Fruit fly (Drosophila melanogaster) whole organism, embryonic: Measurements from ENCODE around the gene usp.

Experiments used
- Antp ChIP-seq: fragments of 200-800 bp; sonication (Bioruptor generic); optimal IDR thresholded peaks from 3 replicates; lab custom pipeline; 2016; ENCODE audit warnings: missing biosample characterization, missing genetic modification characterization
- Atf6 ChIP-seq: fragments of 200-800 bp; sonication (Bioruptor generic); IDR thresholded peaks from 2 replicates; pipeline ENCODE4 v1.3.6; 2022; ENCODE audit warnings: missing biosample characterization, missing genetic modification characterization
- Awh ChIP-seq: fragments of 200-800 bp; sonication (Bioruptor generic); IDR thresholded peaks from 2 replicates; pipeline ENCODE4, ENCODE4 v1.3.6; 2022; ENCODE audit warnings: missing biosample characterization, missing genetic modification characterization
- B-H1 ChIP-seq: fragments of 200-800 bp; sonication (Bioruptor generic); IDR thresholded peaks from 3 replicates; pipeline ENCODE4 v1.3.6; 2022; ENCODE audit warnings: missing biosample characterization, missing genetic modification characterization
- CG11723 ChIP-seq: fragments of 200-800 bp; sonication (Bioruptor generic); optimal IDR thresholded peaks from 2 replicates; lab custom pipeline; 2017; ENCODE audit warnings: missing biosample characterization, mild to moderate bottlenecking, missing genetic modification characterization
- CG12104 ChIP-seq: fragments of 200-800 bp; sonication (Bioruptor generic); optimal IDR thresholded peaks from 3 replicates; lab custom pipeline; 2016; ENCODE audit warnings: missing biosample characterization, missing genetic modification characterization
- CG13123 ChIP-seq: fragments of 200-800 bp; sonication (Bioruptor generic); optimal IDR thresholded peaks from 2 replicates; lab custom pipeline; 2016; ENCODE audit warnings: missing biosample characterization, missing genetic modification characterization
- CG14667 ChIP-seq: fragments of 200-800 bp; sonication (Bioruptor generic); IDR thresholded peaks from 2 replicates; pipeline ENCODE4 v1.3.6; 2022; ENCODE audit warnings: missing biosample characterization, missing genetic modification characterization
- CG15696 ChIP-seq: fragments of 200-800 bp; sonication (Bioruptor generic); optimal IDR thresholded peaks from 2 replicates; lab custom pipeline; 2019; ENCODE audit warnings: missing biosample characterization, mild to moderate bottlenecking, missing genetic modification characterization, moderate library complexity
- CG17612 ChIP-seq: fragments of 200-800 bp; sonication (Bioruptor generic); IDR thresholded peaks from 2 replicates; pipeline ENCODE4 v1.3.6; 2022; ENCODE audit warnings: missing biosample characterization, missing genetic modification characterization
- CG17912 ChIP-seq: fragments of 200-800 bp; sonication (Bioruptor generic); optimal IDR thresholded peaks from 2 replicates; lab custom pipeline; 2018; ENCODE audit warnings: missing biosample characterization, mild to moderate bottlenecking, missing genetic modification characterization
- CG18011 ChIP-seq: fragments of 200-800 bp; sonication (Bioruptor generic); optimal IDR thresholded peaks from 2 replicates; lab custom pipeline; 2017; ENCODE audit warnings: missing biosample characterization, missing genetic modification characterization, mild to moderate bottlenecking, moderate library complexity, missing genotype
- CG2120 ChIP-seq: fragments of 200-800 bp; sonication (Bioruptor generic); optimal IDR thresholded peaks from 3 replicates; lab custom pipeline; 2016; ENCODE audit warnings: missing biosample characterization, missing genetic modification characterization
- CG2129 ChIP-seq: fragments of 200-800 bp; sonication (Bioruptor generic); IDR thresholded peaks from 2 replicates; pipeline ENCODE4 v1.3.6; 2022; ENCODE audit warnings: missing biosample characterization, missing genetic modification characterization; ENCODE audit not compliant: partially characterized antibody
- CG2199 ChIP-seq: fragments of 200-800 bp; sonication (Bioruptor generic); IDR thresholded peaks from 3 replicates; pipeline ENCODE4 v1.3.6; 2022; ENCODE audit warnings: missing biosample characterization, missing genetic modification characterization
- CG31365 ChIP-seq: fragments of 200-800 bp; sonication (Bioruptor generic); optimal IDR thresholded peaks from 2 replicates; lab custom pipeline; 2018; ENCODE audit warnings: missing biosample characterization, mild to moderate bottlenecking, missing genetic modification characterization
- CG3407 ChIP-seq: fragments of 200-800 bp; sonication (Bioruptor generic); optimal IDR thresholded peaks from 2 replicates; lab custom pipeline; 2018; ENCODE audit warnings: missing biosample characterization, mild to moderate bottlenecking, missing genetic modification characterization
- CG4360 ChIP-seq: fragments of 200-800 bp; sonication (Bioruptor generic); IDR thresholded peaks from 2 replicates; pipeline ENCODE4 v1.3.6; 2022; ENCODE audit warnings: missing biosample characterization, missing genetic modification characterization
- CG4730 ChIP-seq: fragments of 200-800 bp; sonication (Bioruptor generic); IDR thresholded peaks from 2 replicates; pipeline ENCODE4 v1.3.6; 2022; ENCODE audit warnings: missing biosample characterization, missing genetic modification characterization
- CG6254 ChIP-seq: fragments of 200-800 bp; sonication (Bioruptor generic); optimal IDR thresholded peaks from 3 replicates; lab custom pipeline; 2017; ENCODE audit warnings: mild to moderate bottlenecking, missing biosample characterization, missing genetic modification reagents, missing genetic modification characterization
- CG7963 ChIP-seq: fragments of 200-800 bp; sonication (Bioruptor generic); IDR thresholded peaks from 3 replicates; pipeline ENCODE4 v1.3.6; 2022; ENCODE audit warnings: missing biosample characterization, missing genetic modification characterization; ENCODE audit not compliant: partially characterized antibody
- CrebB ChIP-seq: fragments of 200-800 bp; sonication (Bioruptor generic); optimal IDR thresholded peaks from 3 replicates; lab custom pipeline; 2018; ENCODE audit warnings: missing biosample characterization, mild to moderate bottlenecking, missing genetic modification characterization
- E2f1 ChIP-seq: fragments of 200-800 bp; sonication (Bioruptor generic); IDR thresholded peaks from 2 replicates; pipeline ENCODE4 v1.3.6; 2022; ENCODE audit warnings: missing biosample characterization, missing genetic modification characterization
- HLH4C ChIP-seq: fragments of 200-800 bp; sonication (Bioruptor generic); IDR thresholded peaks from 3 replicates; pipeline ENCODE4 v1.3.6; 2022; ENCODE audit warnings: missing biosample characterization, missing genetic modification characterization; ENCODE audit not compliant: partially characterized antibody
- Nf-YC ChIP-seq: fragments of 200-800 bp; optimal IDR thresholded peaks from 3 replicates; lab custom pipeline; 2019; ENCODE audit warnings: missing biosample characterization, mild to moderate bottlenecking, missing genetic modification characterization, moderate library complexity
- Sry-β ChIP-seq: fragments of 200-800 bp; sonication (Bioruptor generic); optimal IDR thresholded peaks from 2 replicates; lab custom pipeline; 2018; ENCODE audit warnings: missing biosample characterization, mild to moderate bottlenecking, missing genetic modification characterization, moderate library complexity
- TFAM ChIP-seq: fragments of 200-800 bp; sonication (Bioruptor generic); optimal IDR thresholded peaks from 2 replicates; lab custom pipeline; 2017; ENCODE audit warnings: missing biosample characterization, missing genetic modification characterization, inconsistent platforms
- Taf1 ChIP-seq: fragments of 200-800 bp; sonication (Bioruptor generic); IDR thresholded peaks from 2 replicates; pipeline ENCODE4 v1.3.6; 2022; ENCODE audit warnings: missing biosample characterization, missing genetic modification characterization
- Xrp1 ChIP-seq: fragments of 200-800 bp; sonication (Bioruptor generic); IDR thresholded peaks from 2 replicates; pipeline ENCODE4 v1.3.6; 2022; ENCODE audit warnings: missing biosample characterization, missing genetic modification characterization
- YL-1 ChIP-seq: fragments of 200-800 bp; sonication (Bioruptor generic); optimal IDR thresholded peaks from 3 replicates; lab custom pipeline; 2017; ENCODE audit warnings: missing biosample characterization, mild to moderate bottlenecking, missing genetic modification characterization
- ash1 ChIP-seq: fragments of 200-800 bp; sonication (Bioruptor generic); optimal IDR thresholded peaks from 2 replicates; lab custom pipeline; 2018; ENCODE audit warnings: missing biosample characterization, mild to moderate bottlenecking, missing genetic modification characterization
- ato ChIP-seq: fragments of 200-800 bp; sonication (Bioruptor generic); IDR thresholded peaks from 2 replicates; pipeline ENCODE4 v1.3.6; 2022; ENCODE audit warnings: missing biosample characterization, missing genetic modification characterization; ENCODE audit not compliant: partially characterized antibody
- az2 ChIP-seq: fragments of 200-800 bp; sonication (Bioruptor generic); optimal IDR thresholded peaks from 3 replicates; lab custom pipeline; 2016; ENCODE audit warnings: missing biosample characterization, missing genetic modification characterization
- dmrt99B ChIP-seq: fragments of 200-800 bp; sonication (Bioruptor generic); optimal IDR thresholded peaks from 2 replicates; lab custom pipeline; 2018; ENCODE audit warnings: missing biosample characterization, mild to moderate bottlenecking, missing genetic modification characterization, moderate library complexity
- dpn ChIP-seq, 2 experiments: fragments of 200-800 bp; sonication (Bioruptor generic); optimal IDR thresholded peaks; 3 replicates each; lab custom pipeline; 2016; ENCODE audit warnings: missing biosample characterization in 2 of 2, missing genetic modification characterization in 2 of 2
- en ChIP-seq: fragments of 200-800 bp; sonication (Bioruptor generic); optimal IDR thresholded peaks from 2 replicates; lab custom pipeline; 2016; ENCODE audit warnings: missing biosample characterization, missing genetic modification characterization
- gfzf ChIP-seq: fragments of 200-800 bp; sonication (Bioruptor generic); optimal IDR thresholded peaks from 2 replicates; lab custom pipeline; 2016; ENCODE audit warnings: missing biosample characterization, mild to moderate bottlenecking, missing genetic modification characterization, moderate library complexity
- jumu ChIP-seq: fragments of 200-800 bp; sonication (Bioruptor generic); optimal IDR thresholded peaks from 3 replicates; lab custom pipeline; 2016; ENCODE audit warnings: missing biosample characterization, missing genetic modification characterization
- nerfin-2 ChIP-seq: fragments of 200-800 bp; sonication (Bioruptor generic); IDR thresholded peaks from 2 replicates; pipeline ENCODE4 v1.3.6; 2022; ENCODE audit warnings: missing biosample characterization, missing genetic modification characterization; ENCODE audit not compliant: partially characterized antibody
- org-1 ChIP-seq: fragments of 200-800 bp; sonication (Bioruptor generic); optimal IDR thresholded peaks from 2 replicates; lab custom pipeline; 2017; ENCODE audit warnings: missing biosample characterization, missing genetic modification characterization
- pho ChIP-seq: fragments of 200-800 bp; sonication (Bioruptor generic); optimal IDR thresholded peaks from 2 replicates; lab custom pipeline; 2016; ENCODE audit warnings: missing biosample characterization, missing genetic modification characterization
- phol ChIP-seq: fragments of 200-800 bp; sonication (Bioruptor generic); optimal IDR thresholded peaks from 3 replicates; lab custom pipeline; 2018; ENCODE audit warnings: missing biosample characterization, mild to moderate bottlenecking, missing genetic modification characterization, moderate library complexity
- pros ChIP-seq: fragments of 200-800 bp; sonication (Bioruptor generic); optimal IDR thresholded peaks from 3 replicates; lab custom pipeline; 2019; ENCODE audit warnings: missing biosample characterization, mild to moderate bottlenecking, missing genetic modification characterization, moderate library complexity
- psq ChIP-seq: fragments of 200-800 bp; sonication (Bioruptor generic); optimal IDR thresholded peaks from 2 replicates; lab custom pipeline; 2017; ENCODE audit warnings: missing biosample characterization, missing genetic modification characterization
- seq ChIP-seq: fragments of 200-800 bp; sonication (Bioruptor generic); IDR thresholded peaks from 2 replicates; pipeline ENCODE4 v1.3.6; 2022; ENCODE audit warnings: missing biosample characterization, missing genetic modification characterization
- shn ChIP-seq: fragments of 200-800 bp; sonication (Bioruptor generic); optimal IDR thresholded peaks from 3 replicates; lab custom pipeline; 2016; ENCODE audit warnings: missing biosample characterization, missing genetic modification characterization
- slbo ChIP-seq: fragments of 200-800 bp; sonication (Bioruptor generic); IDR thresholded peaks from 2 replicates; pipeline ENCODE4 v1.3.6; 2022; ENCODE audit warnings: missing biosample characterization, missing genetic modification characterization
- sqz ChIP-seq: fragments of 200-800 bp; sonication (Bioruptor generic); optimal IDR thresholded peaks from 3 replicates; lab custom pipeline; 2018; ENCODE audit warnings: missing biosample characterization, mild to moderate bottlenecking, missing genetic modification characterization
- tna ChIP-seq: fragments of 200-800 bp; sonication (Bioruptor generic); IDR thresholded peaks from 2 replicates; pipeline ENCODE4 v1.3.6; 2022; ENCODE audit warnings: missing biosample characterization, missing genetic modification characterization; ENCODE audit not compliant: partially characterized antibody
- zfh2 ChIP-seq: fragments of 200-800 bp; sonication (Bioruptor generic); optimal IDR thresholded peaks from 2 replicates; lab custom pipeline; 2016; ENCODE audit warnings: missing biosample characterization, missing genetic modification characterization

Gene usp

DNA sequence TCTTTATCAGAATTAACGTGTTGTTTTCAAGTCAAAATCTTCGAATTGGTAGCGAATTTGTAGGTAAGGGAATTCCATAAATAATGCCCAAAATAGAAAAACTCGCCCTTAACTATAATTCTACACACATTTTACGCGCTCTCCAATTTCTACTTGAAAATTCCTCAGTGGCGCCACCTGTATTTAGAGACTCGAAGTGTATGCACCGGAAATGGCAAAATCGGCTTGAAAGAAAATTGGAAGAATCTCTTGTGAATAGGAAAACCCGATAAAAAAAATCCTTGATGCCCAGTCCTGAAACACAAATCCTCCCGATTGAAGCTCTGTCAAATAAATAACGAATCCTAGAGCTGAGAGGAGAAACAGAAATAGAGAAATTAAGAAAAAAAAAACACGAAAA, 36.3 kb downstream of the usp start (continued):
- TF ChIP-seq dmrt99B (tag; lab: Kevin White, UChicago) (peak; percentile 66), CG4360 (GFP tag; lab: Robert Waterston, UW) (no peak), psq (GFP tag; lab: Kevin White, UChicago) (peak; percentile 24), CG17612 (GFP tag; lab: Robert Waterston, UW) (no peak), en (GFP tag; lab: Kevin White, UChicago) (peak; percentile 68), Awh (peak; percentile 54), CG15696 (tag; lab: Kevin White, UChicago) (peak; percentile 15), gfzf (GFP tag; lab: Kevin White, UChicago) (peak; percentile 17), HLH4C (GFP tag; lab: Robert Waterston, UW) (no peak), YL-1 (GFP tag; lab: Kevin White, UChicago) (peak; percentile 57), shn (GFP tag; lab: Kevin White, UChicago) (peak; percentile 58), sqz (GFP tag; lab: Kevin White, UChicago) (peak; percentile 74), CG2199 (GFP tag; lab: Robert Waterston, UW) (peak; percentile 70; the same call in 1 of the 3 replicates), tna (no peak), CG3407 (GFP tag; lab: Kevin White, UChicago) (peak; percentile 22), pros (GFP tag; lab: Kevin White, UChicago) (peak; percentile 14), nerfin-2 (GFP tag; lab: Robert Waterston, UW) (no peak), TFAM (no peak), CG14667 (GFP tag; lab: Robert Waterston, UW) (0 out of 2 replicates have a peak, but pooled peaks have one; percentile 20), pho (peak; percentile 26), CG12104 (GFP tag; lab: Kevin White, UChicago) (peak; percentile 30), B-H1 (GFP tag; lab: Robert Waterston, UW) (peak; percentile 40; the same call in 1 of the 3 replicates), jumu (GFP tag; lab: Kevin White, UChicago) (no peak), zfh2 (GFP tag; lab: Kevin White, UChicago) (no peak), dpn (GFP tag; optimal IDR thresholded peaks at IDR 0.05; lab: Kevin White, UChicago) (peak; percentile 59 to 73), CG6254 (GFP tag; lab: Kevin White, UChicago) (peak; percentile 64), CG18011 (GFP tag; lab: Kevin White, UChicago) (peak; percentile 11), CrebB (tag; lab: Kevin White, UChicago) (peak; percentile 61), ato (no peak), org-1 (no peak), CG4730 (GFP tag; lab: Robert Waterston, UW) (no peak), CG13123 (GFP tag; lab: Kevin White, UChicago) (peak; percentile 8), Xrp1 (no peak), CG11723 (GFP tag; lab: Kevin White, UChicago) (peak; percentile 45), CG2129 (GFP tag; lab: Robert Waterston, UW) (no peak), E2f1 (peak; percentile 53; the same call in 1 of the 2 replicates), CG17912 (GFP tag; lab: Kevin White, UChicago) (peak; percentile 92), Sry-β (GFP tag; lab: Kevin White, UChicago) (peak; percentile 47), slbo (GFP tag; lab: Robert Waterston, UW) (peak; percentile 13; the same call in 1 of the 2 replicates), seq (GFP tag; lab: Robert Waterston, UW) (0 out of 2 replicates have a peak, but pooled peaks have one; percentile 24), Antp (peak; percentile 21), phol (tag; lab: Kevin White, UChicago) (peak; percentile 60), Nf-YC (tag; lab: Kevin White, UChicago) (peak; percentile 45), CG31365 (tag; lab: Kevin White, UChicago) (peak; percentile 55), Taf1 (GFP tag; lab: Robert Waterston, UW) (no peak), az2 (GFP tag; lab: Kevin White, UChicago) (peak; percentile 48), Atf6 (GFP tag; lab: Robert Waterston, UW) (peak; percentile 45; the same call in 1 of the 2 replicates), CG7963 (GFP tag; lab: Robert Waterston, UW) (0 out of 3 replicates have a peak, but pooled peaks have one; percentile 17), CG2120 (no peak), ash1 (GFP tag; lab: Kevin White, UChicago) (no peak)
